Fruit fly (Drosophila melanogaster) whole organism, embryonic: ENCODE measurements around the gene CG2865.
A peak's percentile ranks its signal among the peaks of the same experiment; 100 is the strongest.

Experiments used
- CG13287 ChIP-seq: fragments of 200-800 bp; sonication (Bioruptor generic); IDR thresholded peaks from 2 replicates; pipeline ENCODE4 v1.3.6; 2022; ENCODE audit warnings: missing biosample characterization, missing genetic modification characterization; ENCODE audit not compliant: partially characterized antibody
- CG30020 ChIP-seq: fragments of 200-800 bp; optimal IDR thresholded peaks from 2 replicates; lab custom pipeline; 2019; ENCODE audit warnings: missing biosample characterization, mild to moderate bottlenecking, missing genetic modification characterization, moderate library complexity
- CG31388 ChIP-seq: fragments of 200-800 bp; sonication (Bioruptor generic); optimal IDR thresholded peaks from 2 replicates; lab custom pipeline; 2016; ENCODE audit warnings: missing biosample characterization, missing genetic modification characterization
- CG34376 ChIP-seq: fragments of 200-800 bp; sonication (Bioruptor generic); optimal IDR thresholded peaks from 2 replicates; lab custom pipeline; 2018; ENCODE audit warnings: missing biosample characterization, mild to moderate bottlenecking, missing genetic modification characterization
- CG34422 ChIP-seq: fragments of 200-800 bp; sonication (Bioruptor generic); IDR thresholded peaks from 3 replicates; pipeline ENCODE4 v1.3.6; 2022; ENCODE audit warnings: missing biosample characterization, missing genetic modification characterization
- CG4617 ChIP-seq: fragments of 200-800 bp; sonication (Bioruptor generic); optimal IDR thresholded peaks from 3 replicates; lab custom pipeline; 2016; ENCODE audit warnings: missing biosample characterization, missing genetic modification characterization, borderline replicate concordance
- CG6791 ChIP-seq: fragments of 200-800 bp; sonication (Bioruptor generic); IDR thresholded peaks from 3 replicates; pipeline ENCODE4 v1.3.6; 2022; ENCODE audit warnings: missing biosample characterization, missing genetic modification characterization; ENCODE audit not compliant: partially characterized antibody
- Dp ChIP-seq: fragments of 200-800 bp; sonication (Bioruptor generic); optimal IDR thresholded peaks from 2 replicates; lab custom pipeline; 2018; ENCODE audit warnings: missing biosample characterization, mild to moderate bottlenecking, missing genetic modification characterization, moderate library complexity
- Dref ChIP-seq: fragments of 200-800 bp; sonication (Bioruptor generic); IDR thresholded peaks from 2 replicates; pipeline ENCODE4 v1.3.6; 2022; ENCODE audit warnings: missing biosample characterization, missing genetic modification characterization
- Eip74EF ChIP-seq, 2 experiments: fragments of 200-800 bp in 1 of 2; fragments of >200 bp in 1 of 2; sonication (Bioruptor generic) in 1 of 2; optimal IDR thresholded peaks; 2 replicates each; lab custom pipeline; 2017 to 2019; ENCODE audit warnings: missing biosample characterization in 2 of 2, missing genetic modification characterization in 2 of 2, mild to moderate bottlenecking in 1 of 2, moderate library complexity in 1 of 2
- HmgZ ChIP-seq: fragments of 200-800 bp; sonication (Bioruptor generic); optimal IDR thresholded peaks from 2 replicates; lab custom pipeline; 2018; ENCODE audit warnings: missing biosample characterization, mild to moderate bottlenecking, missing genetic modification characterization
- ci ChIP-seq: fragments of 200-800 bp; sonication (Bioruptor generic); IDR thresholded peaks from 3 replicates; pipeline ENCODE4 v1.3.6; 2022; ENCODE audit warnings: missing biosample characterization, missing genetic modification characterization
- fu2 ChIP-seq: fragments of 200-800 bp; sonication (Bioruptor generic); optimal IDR thresholded peaks from 2 replicates; lab custom pipeline; 2016; ENCODE audit warnings: missing biosample characterization, missing genetic modification characterization
- gfzf ChIP-seq: fragments of 200-800 bp; sonication (Bioruptor generic); optimal IDR thresholded peaks from 2 replicates; lab custom pipeline; 2016; ENCODE audit warnings: missing biosample characterization, mild to moderate bottlenecking, missing genetic modification characterization, moderate library complexity

The CG2865 gene

DNA sequence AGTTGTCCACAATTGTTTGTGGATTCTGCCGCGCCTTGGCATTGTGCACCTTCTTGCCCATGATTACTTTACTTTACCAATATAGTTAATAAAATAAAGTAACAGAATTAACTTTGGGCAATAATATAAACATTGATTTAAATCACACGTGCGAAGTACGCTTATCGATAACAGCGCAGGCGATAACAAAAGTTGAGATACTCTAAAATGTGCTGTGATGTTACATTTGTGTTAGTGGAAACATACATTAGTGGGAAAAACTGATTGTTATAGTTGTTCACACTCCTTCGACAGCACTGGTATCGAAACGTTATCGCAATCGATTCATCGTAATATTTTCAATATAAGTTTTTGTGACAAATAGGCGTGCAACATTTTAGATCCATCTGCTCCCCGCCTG lies 51.4 kb downstream of the CG2865 start, which contains the start of gene kz (continued):
- TF ChIP-seq fu2 (GFP tag; lab: Kevin White, UChicago) (no peak), gfzf (GFP tag; lab: Kevin White, UChicago) (peak; percentile 50), CG13287 (GFP tag; lab: Robert Waterston, UW) (peak; percentile 91), CG31388 (no peak), CG4617 (GFP tag; lab: Kevin White, UChicago) (peak; percentile 68), HmgZ (tag; lab: Kevin White, UChicago) (peak; percentile 55), CG34422 (0 out of 3 replicates have a peak, but pooled peaks have one; percentile 17), Dp (GFP tag; lab: Kevin White, UChicago) (peak; percentile 66), CG6791 (peak; percentile 98), CG30020 (tag; lab: Kevin White, UChicago) (peak; percentile 94), ci (GFP tag; lab: Robert Waterston, UW) (0 out of 3 replicates have a peak, but pooled peaks have one; percentile 32), Eip74EF (GFP tag; optimal IDR thresholded peaks at IDR 0.05; lab: Kevin White, UChicago) (no peak), Dref (GFP tag; lab: Robert Waterston, UW) (peak; percentile 97), CG34376 (GFP tag; lab: Kevin White, UChicago) (no peak)
